Fruit fly (Drosophila melanogaster) whole organism, adult: ENCODE results near the gene CG5781.

ENCODE experiments used
- CG11617 ChIP-seq: fragments of 200-800 bp; sonication (Bioruptor generic); optimal IDR thresholded peaks from 2 replicates; lab custom pipeline; 2017; ENCODE audit warnings: mild to moderate bottlenecking, missing biosample characterization, missing genetic modification reagents, missing genetic modification characterization
- CG12768 ChIP-seq: fragments of 200-800 bp; sonication (Bioruptor generic); optimal IDR thresholded peaks from 2 replicates; lab custom pipeline; 2017; ENCODE audit warnings: missing biosample characterization, missing genetic modification characterization, mild to moderate bottlenecking, moderate library complexity, missing genetic modification reagents
- CG14711 ChIP-seq: fragments of 200-800 bp; sonication (Bioruptor generic); optimal IDR thresholded peaks from 2 replicates; lab custom pipeline; 2018; ENCODE audit warnings: missing biosample characterization, mild to moderate bottlenecking, missing genetic modification characterization, moderate library complexity
- CG1620 ChIP-seq: fragments of 200-800 bp; sonication (Bioruptor generic); optimal IDR thresholded peaks from 2 replicates; lab custom pipeline; 2016; ENCODE audit warnings: missing biosample characterization, missing genetic modification characterization
- CG33017 ChIP-seq: fragments of 200-800 bp; sonication (Bioruptor generic); optimal IDR thresholded peaks from 2 replicates; lab custom pipeline; 2018; ENCODE audit warnings: missing biosample characterization, mild to moderate bottlenecking, missing genetic modification characterization, moderate library complexity
- CG5204 ChIP-seq: fragments of 200-800 bp; sonication (Bioruptor generic); optimal IDR thresholded peaks from 2 replicates; lab custom pipeline; 2016; ENCODE audit warnings: missing biosample characterization, missing genetic modification characterization
- CG7045 ChIP-seq: fragments of 200-800 bp; sonication (Bioruptor generic); optimal IDR thresholded peaks from 2 replicates; lab custom pipeline; 2017; ENCODE audit warnings: missing biosample characterization, mild to moderate bottlenecking, missing genetic modification characterization
- CG7101 ChIP-seq: fragments of 200-800 bp; sonication (Bioruptor generic); optimal IDR thresholded peaks from 2 replicates; lab custom pipeline; 2018; ENCODE audit warnings: missing biosample characterization, mild to moderate bottlenecking, missing genetic modification characterization, moderate library complexity
- Clk ChIP-seq: fragments of 200-800 bp; sonication (Bioruptor generic); optimal IDR thresholded peaks from 2 replicates; lab custom pipeline; 2017; ENCODE audit warnings: missing biosample characterization, missing genetic modification characterization
- Crg-1 ChIP-seq: fragments of 200-800 bp; sonication (Bioruptor generic); optimal IDR thresholded peaks from 2 replicates; lab custom pipeline; 2016; ENCODE audit warnings: missing biosample characterization, missing genetic modification characterization
- Hr96 ChIP-seq: fragments of 200-800 bp; sonication (Bioruptor generic); optimal IDR thresholded peaks from 2 replicates; lab custom pipeline; 2016; ENCODE audit warnings: missing biosample characterization, missing genetic modification characterization
- Mnt ChIP-seq: fragments of 200-800 bp; sonication (Bioruptor generic); optimal IDR thresholded peaks from 2 replicates; lab custom pipeline; 2016; ENCODE audit warnings: missing biosample characterization, mild to moderate bottlenecking, missing genetic modification characterization
- bab1 ChIP-seq: fragments of 200-800 bp; sonication (Bioruptor generic); optimal IDR thresholded peaks from 3 replicates; lab custom pipeline; 2019; ENCODE audit warnings: missing biosample characterization, mild to moderate bottlenecking, missing genetic modification characterization, moderate library complexity
- cic ChIP-seq: fragments of 200-800 bp; sonication (Bioruptor generic); optimal IDR thresholded peaks from 2 replicates; lab custom pipeline; 2017; ENCODE audit warnings: missing biosample characterization, mild to moderate bottlenecking, missing genetic modification characterization, moderate library complexity
- cnc ChIP-seq, 2 experiments: fragments of >200 bp; optimal IDR thresholded peaks; 2 replicates each; lab custom pipeline; 2017
- kay ChIP-seq: fragments of 200-800 bp; sonication (Bioruptor generic); peaks from one replicate; lab custom pipeline; 2016; ENCODE audit warnings: missing biosample characterization, missing genetic modification characterization, borderline replicate concordance
- ovo ChIP-seq: fragments of 200-800 bp; sonication (Bioruptor generic); optimal IDR thresholded peaks from 2 replicates; lab custom pipeline; 2016; ENCODE audit warnings: missing biosample characterization, missing genetic modification characterization
- pad ChIP-seq: fragments of 200-800 bp; sonication (Bioruptor generic); optimal IDR thresholded peaks from 3 replicates; lab custom pipeline; 2017; ENCODE audit warnings: missing biosample characterization, missing genetic modification characterization, mild to moderate bottlenecking, moderate library complexity, missing genetic modification reagents
- tj ChIP-seq: fragments of 200-800 bp; sonication (Bioruptor generic); optimal IDR thresholded peaks from 3 replicates; lab custom pipeline; 2017; ENCODE audit warnings: missing biosample characterization, mild to moderate bottlenecking, missing genetic modification characterization, moderate library complexity
- toe ChIP-seq: fragments of 200-800 bp; sonication (Bioruptor generic); optimal IDR thresholded peaks from 2 replicates; lab custom pipeline; 2016; ENCODE audit warnings: missing biosample characterization, missing genetic modification characterization

CG5781 gene

DNA sequence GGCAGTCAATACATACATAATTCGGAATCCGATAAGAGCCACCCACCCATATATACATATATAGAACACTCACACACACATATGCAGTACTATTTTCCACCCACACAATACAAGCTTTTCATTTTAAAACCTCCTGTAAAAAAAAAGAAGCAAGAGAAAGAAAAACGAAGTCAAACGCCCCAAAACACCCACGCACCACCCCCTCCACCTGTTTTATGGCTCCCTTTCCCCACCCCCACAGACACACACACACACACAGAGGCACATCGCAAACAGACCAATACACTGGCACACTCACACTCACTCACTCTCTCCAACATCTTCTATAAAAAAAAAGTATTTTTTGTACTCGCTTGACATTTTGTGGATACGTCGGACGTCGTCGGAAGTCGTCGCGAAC lies 39.8 kb downstream of the CG5781 start:
- TF ChIP-seq CG1620 (GFP tag; lab: Kevin White, UChicago) (no peak), pad (GFP tag; lab: Kevin White, UChicago) (no peak), tj (GFP tag; lab: Kevin White, UChicago) (no peak), bab1 (no peak), CG33017 (tag; lab: Kevin White, UChicago) (no peak), CG7101 (tag; lab: Kevin White, UChicago) (no peak), cnc (optimal IDR thresholded peaks at IDR 0.05; lab: Kevin White, UChicago) (no peak), Mnt (GFP tag; lab: Kevin White, UChicago) (no peak), Crg-1 (GFP tag; lab: Kevin White, UChicago) (no peak), kay (no peak), CG5204 (GFP tag; lab: Kevin White, UChicago) (no peak), cic (GFP tag; lab: Kevin White, UChicago) (no peak), Hr96 (no peak), CG12768 (GFP tag; lab: Kevin White, UChicago) (no peak), ovo (GFP tag; lab: Kevin White, UChicago) (no peak), CG7045 (GFP tag; lab: Kevin White, UChicago) (no peak), toe (GFP tag; lab: Kevin White, UChicago) (no peak), Clk (GFP tag; lab: Kevin White, UChicago) (no peak)

DNA sequence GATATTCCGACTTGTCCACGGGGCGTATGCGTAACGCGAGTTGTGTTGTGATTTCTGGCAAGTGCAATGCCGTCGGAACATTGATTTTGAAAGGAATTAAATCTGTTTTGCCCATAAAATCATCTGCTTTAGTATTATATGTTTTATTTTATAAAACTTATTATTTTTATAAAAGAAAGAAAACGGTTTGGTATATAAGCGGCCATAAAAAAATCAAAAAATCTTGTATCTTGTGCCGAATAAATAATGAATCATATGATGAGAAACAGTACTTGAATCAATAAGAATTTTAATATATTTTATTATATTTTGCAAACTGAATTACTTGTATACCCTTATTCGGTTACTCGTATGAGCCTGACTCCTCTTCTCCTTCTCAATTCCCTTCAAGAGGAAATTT lies 40.3 kb downstream of the CG5781 start, which contains the start of gene pdm2:
TSS of gene pdm2 (plus strand) at position 301 of the 400 bp plus-strand sequence.
- TF ChIP-seq CG12768 (GFP tag; lab: Kevin White, UChicago), result no peak
- TF ChIP-seq cnc (optimal IDR thresholded peaks at IDR 0.05; lab: Kevin White, UChicago), result no peak
- no peak for TF ChIP-seq Clk (GFP tag; lab: Kevin White, UChicago)
- TF ChIP-seq Mnt (GFP tag; lab: Kevin White, UChicago), result no peak
- no peak for TF ChIP-seq tj (GFP tag; lab: Kevin White, UChicago)
- TF ChIP-seq CG7045 (GFP tag; lab: Kevin White, UChicago), result no peak
- TF ChIP-seq CG7101 (tag; lab: Kevin White, UChicago), result no peak
- TF ChIP-seq CG14711 (tag; lab: Kevin White, UChicago), result no peak
- TF ChIP-seq bab1, result no peak
- TF ChIP-seq toe (GFP tag; lab: Kevin White, UChicago), result no peak
- TF ChIP-seq CG11617 (GFP tag; lab: Kevin White, UChicago), result no peak
- TF ChIP-seq Crg-1 (GFP tag; lab: Kevin White, UChicago), result no peak
- TF ChIP-seq CG5204 (GFP tag; lab: Kevin White, UChicago), result no peak
- no peak for TF ChIP-seq cic (GFP tag; lab: Kevin White, UChicago)
- TF ChIP-seq pad (GFP tag; lab: Kevin White, UChicago), result no peak

DNA sequence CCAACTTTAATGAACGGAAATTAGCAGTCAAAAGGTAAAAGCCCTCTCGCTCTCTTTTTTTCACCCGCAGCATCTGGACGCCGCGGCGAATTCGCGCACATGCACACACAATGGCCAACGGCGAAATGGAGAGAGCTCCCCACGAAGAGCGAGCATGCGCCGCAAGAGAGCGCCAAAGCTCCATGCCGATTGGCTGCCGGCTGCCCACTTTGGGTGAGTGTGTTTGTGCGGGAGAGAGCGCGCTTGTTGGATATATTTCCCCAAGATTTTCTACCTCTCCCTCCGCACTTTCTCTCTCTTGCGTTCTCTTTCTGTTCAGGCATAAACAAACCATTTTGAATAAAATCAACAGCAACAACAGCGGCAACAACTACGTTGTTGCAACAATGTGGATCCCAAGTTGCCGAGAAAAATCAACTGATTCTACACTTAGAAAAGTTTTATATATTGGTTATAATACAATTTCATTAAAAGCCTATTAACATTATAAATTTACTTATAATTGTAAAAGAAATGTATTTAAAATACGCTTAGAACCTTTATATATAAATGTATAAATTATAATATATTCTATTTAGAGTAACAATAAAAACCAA lies 41.3 kb downstream of the CG5781 start:
- TF ChIP-seq kay (no peak), pad (GFP tag; lab: Kevin White, UChicago) (peak; percentile 90)

DNA sequence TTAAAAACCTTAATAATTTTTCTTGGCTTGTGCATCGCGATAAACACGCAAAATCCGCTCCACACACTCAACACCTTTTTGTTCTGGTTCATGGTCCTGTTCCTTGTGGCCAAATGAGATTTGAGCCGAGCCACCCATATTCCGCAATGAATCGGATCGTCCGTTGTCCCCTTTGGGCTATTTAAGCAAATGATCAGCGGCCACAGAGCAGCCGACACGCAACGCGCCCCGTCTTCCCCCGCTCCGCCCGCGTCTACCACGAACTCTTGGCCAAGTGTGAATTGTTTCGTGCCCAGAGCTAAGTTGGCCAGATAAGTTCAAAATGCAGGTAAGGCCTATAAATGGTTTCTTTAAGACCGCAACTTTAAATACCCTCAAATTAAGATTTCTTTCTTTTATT lies 46.1 kb downstream of the CG5781 start:
- no peak for TF ChIP-seq bab1
- no peak for TF ChIP-seq Crg-1 (GFP tag; lab: Kevin White, UChicago)
- TF ChIP-seq cic (GFP tag; lab: Kevin White, UChicago), result no peak
- TF ChIP-seq tj (GFP tag; lab: Kevin White, UChicago), result no peak
- TF ChIP-seq cnc (optimal IDR thresholded peaks at IDR 0.05; lab: Kevin White, UChicago), result no peak
- no peak for TF ChIP-seq CG7101 (tag; lab: Kevin White, UChicago)
- no peak for TF ChIP-seq pad (GFP tag; lab: Kevin White, UChicago)
- TF ChIP-seq CG1620 (GFP tag; lab: Kevin White, UChicago), result no peak
- TF ChIP-seq ovo (GFP tag; lab: Kevin White, UChicago), result no peak
- TF ChIP-seq CG5204 (GFP tag; lab: Kevin White, UChicago), result no peak
- no peak for TF ChIP-seq CG14711 (tag; lab: Kevin White, UChicago)
- TF ChIP-seq Clk (GFP tag; lab: Kevin White, UChicago), result no peak
